Worm (Caenorhabditis elegans) whole organism, young adult: Measurements from ENCODE around the gene zzz-1.

Source experiments
- T26A5.8 ChIP-seq: sonication (generic microtip); optimal IDR thresholded peaks from 2 replicates; lab custom pipeline; 2016; ENCODE audit warnings: missing genetic modification characterization, missing compliant biosample characterization
- mxl-1 ChIP-seq: sonication (generic microtip); optimal IDR thresholded peaks from 2 replicates; lab custom pipeline; 2016; ENCODE audit warnings: missing genetic modification characterization, missing compliant biosample characterization
- nfyb-1 ChIP-seq: fragments of 200-800 bp; sonication (Bioruptor generic); IDR thresholded peaks from 2 replicates; pipeline ENCODE4 v1.3.6; 2022; ENCODE audit warnings: missing genetic modification reagents, missing genetic modification characterization, missing compliant biosample characterization
- pha-4 ChIP-seq: fragments of 150-350 bp; sonication (generic microtip); optimal IDR thresholded peaks from 2 replicates; lab custom pipeline; 2014; ENCODE audit warnings: missing biosample characterization, missing genetic modification reagents, missing genetic modification characterization
- zim-3 ChIP-seq: sonication (generic microtip); optimal IDR thresholded peaks from 2 replicates; lab custom pipeline; 2017; ENCODE audit warnings: mild to moderate bottlenecking, missing genetic modification characterization, moderate library complexity, missing compliant biosample characterization
- ztf-6 ChIP-seq: fragments of 200-800 bp; sonication (Bioruptor generic); IDR thresholded peaks from 2 replicates; pipeline ENCODE4 v1.3.6; 2022; ENCODE audit warnings: missing genetic modification reagents, missing genetic modification characterization, missing compliant biosample characterization

ce11 chrV:10867586-10867985 lies 41.4 kb downstream of the zzz-1 start:
- TF ChIP-seq T26A5.8 (tag; lab: Kevin White, UChicago) = no peak
- TF ChIP-seq zim-3 (tag; lab: Kevin White, UChicago) = no peak
- no peak for TF ChIP-seq pha-4 (tag; lab: Kevin White, UChicago)
- TF ChIP-seq nfyb-1 (GFP tag; lab: Robert Waterston, UW) = no peak
- no peak for TF ChIP-seq mxl-1 (tag; lab: Kevin White, UChicago)
- TF ChIP-seq ztf-6 (GFP tag; lab: Robert Waterston, UW) = no peak
